Fruit fly (Drosophila melanogaster) whole organism, embryonic: Measurements from ENCODE around the gene Polr2D.

Experiments used
- Abd-B ChIP-seq: fragments of 200-800 bp; sonication (Bioruptor generic); optimal IDR thresholded peaks from 2 replicates; lab custom pipeline; 2018; ENCODE audit warnings: missing biosample characterization, mild to moderate bottlenecking, missing genetic modification characterization, moderate library complexity
- Adf1 ChIP-seq: fragments of 200-800 bp; sonication (Bioruptor generic); IDR thresholded peaks from 2 replicates; pipeline ENCODE4 v1.3.6; 2022; ENCODE audit warnings: missing biosample characterization, missing genetic modification characterization
- Aef1 ChIP-seq: fragments of 200-800 bp; sonication (Bioruptor generic); IDR thresholded peaks from 3 replicates; pipeline ENCODE4 v1.3.6; 2022; ENCODE audit warnings: missing biosample characterization, missing genetic modification characterization
- Antp ChIP-seq: fragments of 200-800 bp; sonication (Bioruptor generic); optimal IDR thresholded peaks from 3 replicates; lab custom pipeline; 2016; ENCODE audit warnings: missing biosample characterization, missing genetic modification characterization
- B-H2 ChIP-seq: fragments of 200-800 bp; sonication (Bioruptor generic); optimal IDR thresholded peaks from 2 replicates; lab custom pipeline; 2018; ENCODE audit warnings: missing biosample characterization, mild to moderate bottlenecking, missing genetic modification characterization
- CG12155 ChIP-seq: fragments of 200-800 bp; sonication (Bioruptor generic); optimal IDR thresholded peaks from 3 replicates; lab custom pipeline; 2016; ENCODE audit warnings: missing biosample characterization, missing genetic modification characterization
- CG1233 ChIP-seq: fragments of 200-800 bp; sonication (Bioruptor generic); optimal IDR thresholded peaks from 4 replicates; lab custom pipeline; 2018; ENCODE audit warnings: missing biosample characterization, mild to moderate bottlenecking, missing genetic modification characterization
- CG13775 ChIP-seq: fragments of 200-800 bp; sonication (Bioruptor generic); optimal IDR thresholded peaks from 3 replicates; lab custom pipeline; 2017; ENCODE audit warnings: missing biosample characterization, mild to moderate bottlenecking, missing genetic modification characterization
- CG17829 ChIP-seq: fragments of 200-800 bp; optimal IDR thresholded peaks from 2 replicates; lab custom pipeline; 2019; ENCODE audit warnings: missing biosample characterization, mild to moderate bottlenecking, missing genetic modification characterization, moderate library complexity
- CG18764 ChIP-seq: fragments of 200-800 bp; sonication (Bioruptor generic); optimal IDR thresholded peaks from 3 replicates; lab custom pipeline; 2016; ENCODE audit warnings: missing biosample characterization, missing genetic modification characterization
- CG2875 ChIP-seq: fragments of 200-800 bp; sonication (Bioruptor generic); optimal IDR thresholded peaks from 2 replicates; lab custom pipeline; 2017; ENCODE audit warnings: missing biosample characterization, mild to moderate bottlenecking, missing genetic modification characterization, missing genetic modification reagents
- CG31224 ChIP-seq: fragments of 200-800 bp; sonication (Bioruptor generic); IDR thresholded peaks from 2 replicates; pipeline ENCODE4 v1.3.6; 2022; ENCODE audit warnings: missing biosample characterization, missing genetic modification characterization
- CG31441 ChIP-seq: fragments of 200-800 bp; sonication (Bioruptor generic); IDR thresholded peaks from 2 replicates; pipeline ENCODE4 v1.3.6; 2022; ENCODE audit warnings: missing biosample characterization, missing genetic modification characterization
- CG3281 ChIP-seq: fragments of 200-800 bp; sonication (Bioruptor generic); optimal IDR thresholded peaks from 3 replicates; lab custom pipeline; 2017; ENCODE audit warnings: missing biosample characterization, mild to moderate bottlenecking, missing genetic modification characterization
- CG34422 ChIP-seq: fragments of 200-800 bp; sonication (Bioruptor generic); IDR thresholded peaks from 3 replicates; pipeline ENCODE4 v1.3.6; 2022; ENCODE audit warnings: missing biosample characterization, missing genetic modification characterization
- CG4360 ChIP-seq: fragments of 200-800 bp; sonication (Bioruptor generic); IDR thresholded peaks from 2 replicates; pipeline ENCODE4 v1.3.6; 2022; ENCODE audit warnings: missing biosample characterization, missing genetic modification characterization
- CG43689 ChIP-seq: fragments of 200-800 bp; sonication (Bioruptor generic); IDR thresholded peaks from 2 replicates; pipeline ENCODE4 v1.3.6; 2022; ENCODE audit warnings: missing biosample characterization, missing genetic modification characterization
- CG5953 ChIP-seq: fragments of 200-800 bp; sonication (Bioruptor generic); IDR thresholded peaks from 2 replicates; pipeline ENCODE4 v1.3.6; 2022; ENCODE audit warnings: missing biosample characterization, missing genetic modification characterization
- CG6813 ChIP-seq: fragments of 200-800 bp; sonication (Bioruptor generic); optimal IDR thresholded peaks from 2 replicates; lab custom pipeline; 2017; ENCODE audit warnings: missing biosample characterization, missing genetic modification characterization, mild to moderate bottlenecking, moderate library complexity, missing genetic modification reagents
- CTCF ChIP-seq: fragments of 200-800 bp; sonication (Bioruptor generic); optimal IDR thresholded peaks from 2 replicates; lab custom pipeline; 2017; ENCODE audit warnings: missing biosample characterization, mild to moderate bottlenecking, missing genetic modification characterization, moderate library complexity
- D ChIP-seq, 2 experiments: fragments of 200-800 bp in 1 of 2; fragments of >200 bp in 1 of 2; sonication (Bioruptor generic) in 1 of 2; optimal IDR thresholded peaks; 2 replicates in 1 of 2; 3 replicates in 1 of 2; lab custom pipeline; 2017; ENCODE audit warnings: mild to moderate bottlenecking in 1 of 2, missing biosample characterization in 1 of 2, missing genetic modification characterization in 1 of 2, missing genetic modification reagents in 1 of 2
- Deaf1 ChIP-seq: fragments of 200-800 bp; optimal IDR thresholded peaks from 3 replicates; lab custom pipeline; 2019; ENCODE audit warnings: missing biosample characterization, mild to moderate bottlenecking, missing genetic modification characterization, moderate library complexity
- Fer2 ChIP-seq: fragments of 200-800 bp; sonication (Bioruptor generic); optimal IDR thresholded peaks from 2 replicates; lab custom pipeline; 2018; ENCODE audit warnings: missing biosample characterization, mild to moderate bottlenecking, missing genetic modification characterization, moderate library complexity
- HHEX ChIP-seq: fragments of 200-800 bp; sonication (Bioruptor generic); optimal IDR thresholded peaks from 3 replicates; lab custom pipeline; 2017; ENCODE audit warnings: missing biosample characterization, mild to moderate bottlenecking, missing genetic modification characterization, missing genetic modification reagents
- HmgZ ChIP-seq: fragments of 200-800 bp; sonication (Bioruptor generic); optimal IDR thresholded peaks from 2 replicates; lab custom pipeline; 2018; ENCODE audit warnings: missing biosample characterization, mild to moderate bottlenecking, missing genetic modification characterization
- Hsf ChIP-seq: fragments of 200-800 bp; sonication (Bioruptor generic); optimal IDR thresholded peaks from 3 replicates; lab custom pipeline; 2016; ENCODE audit warnings: missing biosample characterization, missing genetic modification characterization
- Jarid2 ChIP-seq: fragments of 200-800 bp; sonication (Bioruptor generic); optimal IDR thresholded peaks from 3 replicates; lab custom pipeline; 2017; ENCODE audit warnings: mild to moderate bottlenecking, missing biosample characterization, missing genetic modification reagents, missing genetic modification characterization
- MBD-R2 ChIP-seq: fragments of 200-800 bp; sonication (Bioruptor generic); IDR thresholded peaks from 2 replicates; pipeline ENCODE4 v1.3.6; 2022; ENCODE audit warnings: missing biosample characterization, missing genetic modification characterization
- Mes4 ChIP-seq: fragments of 200-800 bp; sonication (Bioruptor generic); optimal IDR thresholded peaks from 2 replicates; lab custom pipeline; 2016; ENCODE audit warnings: missing biosample characterization, missing genetic modification characterization
- Optix ChIP-seq: fragments of 200-800 bp; sonication (Bioruptor generic); IDR thresholded peaks from 3 replicates; pipeline ENCODE4 v1.3.6; 2022; ENCODE audit warnings: missing biosample characterization, missing genetic modification characterization
- Taf1 ChIP-seq: fragments of 200-800 bp; sonication (Bioruptor generic); IDR thresholded peaks from 2 replicates; pipeline ENCODE4 v1.3.6; 2022; ENCODE audit warnings: missing biosample characterization, missing genetic modification characterization
- Xrp1 ChIP-seq: fragments of 200-800 bp; sonication (Bioruptor generic); IDR thresholded peaks from 2 replicates; pipeline ENCODE4 v1.3.6; 2022; ENCODE audit warnings: missing biosample characterization, missing genetic modification characterization
- abd-A ChIP-seq: fragments of 200-800 bp; sonication (Bioruptor generic); optimal IDR thresholded peaks from 3 replicates; lab custom pipeline; 2019; ENCODE audit warnings: missing biosample characterization, mild to moderate bottlenecking, missing genetic modification characterization, moderate library complexity
- dati ChIP-seq: fragments of 200-800 bp; sonication (Bioruptor generic); IDR thresholded peaks from 2 replicates; pipeline ENCODE4 v1.3.6; 2022; ENCODE audit warnings: missing biosample characterization, missing genetic modification characterization
- dm ChIP-seq: fragments of 200-800 bp; sonication (Bioruptor generic); optimal IDR thresholded peaks from 3 replicates; lab custom pipeline; 2016; ENCODE audit warnings: missing biosample characterization, missing genetic modification characterization
- fd96Cb ChIP-seq: fragments of 200-800 bp; sonication (Bioruptor generic); optimal IDR thresholded peaks from 2 replicates; lab custom pipeline; 2018; ENCODE audit warnings: missing biosample characterization, mild to moderate bottlenecking, missing genetic modification characterization, moderate library complexity
- fu2 ChIP-seq: fragments of 200-800 bp; sonication (Bioruptor generic); optimal IDR thresholded peaks from 2 replicates; lab custom pipeline; 2016; ENCODE audit warnings: missing biosample characterization, missing genetic modification characterization
- gro ChIP-seq: fragments of 200-800 bp; sonication (Bioruptor generic); optimal IDR thresholded peaks from 2 replicates; lab custom pipeline; 2016; ENCODE audit warnings: missing biosample characterization, missing genetic modification characterization
- gsb-n ChIP-seq: fragments of 200-800 bp; sonication (Bioruptor generic); optimal IDR thresholded peaks from 3 replicates; lab custom pipeline; 2018; ENCODE audit warnings: missing biosample characterization, mild to moderate bottlenecking, missing genetic modification characterization
- hb ChIP-seq: fragments of 200-800 bp; sonication (Bioruptor generic); IDR thresholded peaks from 3 replicates; pipeline ENCODE4 v1.3.6; 2022; ENCODE audit warnings: missing biosample characterization, missing genetic modification characterization; ENCODE audit not compliant: partially characterized antibody
- hkb ChIP-seq, 2 experiments: fragments of 200-800 bp in 1 of 2; fragments of >200 bp in 1 of 2; sonication (Bioruptor generic) in 1 of 2; IDR thresholded peaks in 1 of 2; optimal IDR thresholded peaks in 1 of 2; 2 replicates each; pipeline versions ENCODE4 v1.3.6 to Lab custom; 2017 to 2022; ENCODE audit warnings: missing biosample characterization in 1 of 2, missing genetic modification characterization in 1 of 2
- insv ChIP-seq, 2 experiments: fragments of 200-800 bp; sonication (Bioruptor generic); optimal IDR thresholded peaks; 3 replicates each; lab custom pipeline; 2016 to 2018; ENCODE audit warnings: missing biosample characterization in 2 of 2, missing genetic modification characterization in 2 of 2
- klu ChIP-seq: fragments of 200-800 bp; sonication (Bioruptor generic); IDR thresholded peaks from 2 replicates; pipeline ENCODE4 v1.3.6; 2022; ENCODE audit warnings: missing biosample characterization, missing genetic modification characterization
- lov ChIP-seq, 2 experiments: fragments of 200-800 bp in 1 of 2; fragments of >200 bp in 1 of 2; sonication (Bioruptor generic) in 1 of 2; IDR thresholded peaks in 1 of 2; optimal IDR thresholded peaks in 1 of 2; 2 replicates in 1 of 2; 3 replicates in 1 of 2; pipeline versions ENCODE4 v1.3.6 to Lab custom; 2017 to 2022; ENCODE audit warnings: missing biosample characterization in 1 of 2, missing genetic modification characterization in 1 of 2
- mirr ChIP-seq: fragments of 200-800 bp; sonication (Bioruptor generic); optimal IDR thresholded peaks from 3 replicates; lab custom pipeline; 2018; ENCODE audit warnings: missing biosample characterization, mild to moderate bottlenecking, missing genetic modification characterization
- nerfin-2 ChIP-seq: fragments of 200-800 bp; sonication (Bioruptor generic); IDR thresholded peaks from 2 replicates; pipeline ENCODE4 v1.3.6; 2022; ENCODE audit warnings: missing biosample characterization, missing genetic modification characterization; ENCODE audit not compliant: partially characterized antibody
- sens-2 ChIP-seq: fragments of 200-800 bp; sonication (Bioruptor generic); IDR thresholded peaks from 2 replicates; pipeline ENCODE4 v1.3.6; 2022; ENCODE audit warnings: missing biosample characterization, missing genetic modification characterization
- seq ChIP-seq: fragments of 200-800 bp; sonication (Bioruptor generic); IDR thresholded peaks from 2 replicates; pipeline ENCODE4 v1.3.6; 2022; ENCODE audit warnings: missing biosample characterization, missing genetic modification characterization
- sima ChIP-seq: fragments of 200-800 bp; sonication (Bioruptor generic); optimal IDR thresholded peaks from 2 replicates; lab custom pipeline; 2016; ENCODE audit warnings: missing biosample characterization, missing genetic modification characterization
- tna ChIP-seq: fragments of 200-800 bp; sonication (Bioruptor generic); IDR thresholded peaks from 2 replicates; pipeline ENCODE4 v1.3.6; 2022; ENCODE audit warnings: missing biosample characterization, missing genetic modification characterization; ENCODE audit not compliant: partially characterized antibody
- wor ChIP-seq: fragments of 200-800 bp; sonication (Bioruptor generic); IDR thresholded peaks from 2 replicates; pipeline ENCODE4 v1.3.6; 2022; ENCODE audit warnings: missing biosample characterization, missing genetic modification characterization

The Polr2D gene

dm6 chr3R:18215300-18215699 is 40.0 kb downstream of the Polr2D start (continued):
- TF ChIP-seq Abd-B (GFP tag; lab: Kevin White, UChicago): peak; percentile 17
- TF ChIP-seq fd96Cb (tag; lab: Kevin White, UChicago): peak; percentile 3
- TF ChIP-seq nerfin-2: no peak
- TF ChIP-seq HmgZ (tag; lab: Kevin White, UChicago): peak; percentile 46
- TF ChIP-seq CG5953: no peak
- no peak for TF ChIP-seq klu (GFP tag; lab: Robert Waterston, UW)
- no peak for TF ChIP-seq Fer2 (tag; lab: Kevin White, UChicago)
- no peak for TF ChIP-seq CG6813
- TF ChIP-seq CG13775 (GFP tag; lab: Kevin White, UChicago): peak; percentile 31
- TF ChIP-seq seq (GFP tag; lab: Robert Waterston, UW): no peak
- no peak for TF ChIP-seq Mes4 (GFP tag; lab: Kevin White, UChicago)
- TF ChIP-seq CTCF (GFP tag; lab: Kevin White, UChicago): no peak
- no peak for TF ChIP-seq CG4360
- TF ChIP-seq wor (GFP tag; lab: Robert Waterston, UW): no peak
- no peak for TF ChIP-seq CG17829 (tag; lab: Kevin White, UChicago)
- no peak for TF ChIP-seq HHEX
- TF ChIP-seq hkb (optimal IDR thresholded peaks at IDR 0.05; lab: Kevin White, UChicago): no peak
- no peak for TF ChIP-seq hkb (GFP tag; IDR thresholded peaks at IDR 0.05; lab: Robert Waterston, UW)
- no peak for TF ChIP-seq CG1233
- no peak for TF ChIP-seq mirr
- TF ChIP-seq abd-A (tag; lab: Kevin White, UChicago): no peak
- no peak for TF ChIP-seq D (optimal IDR thresholded peaks at IDR 0.05; lab: Kevin White, UChicago)
- TF ChIP-seq D (GFP tag; optimal IDR thresholded peaks at IDR 0.05; lab: Kevin White, UChicago): no peak
- no peak for TF ChIP-seq Deaf1
- peak; percentile 33 for TF ChIP-seq fu2
- TF ChIP-seq CG3281 (GFP tag; lab: Kevin White, UChicago): no peak
- peak; percentile 66 for TF ChIP-seq Hsf (GFP tag; lab: Kevin White, UChicago)
- no peak for TF ChIP-seq Adf1 (GFP tag; lab: Robert Waterston, UW)
- peak; percentile 41 for TF ChIP-seq CG12155 (GFP tag; lab: Kevin White, UChicago)
- TF ChIP-seq Antp: no peak
- TF ChIP-seq sens-2 (GFP tag; lab: Robert Waterston, UW): no peak
- TF ChIP-seq gsb-n (tag; lab: Kevin White, UChicago): no peak
- TF ChIP-seq CG31224 (GFP tag; lab: Robert Waterston, UW): no peak
- no peak for TF ChIP-seq CG2875
- no peak for TF ChIP-seq gro (GFP tag; lab: Kevin White, UChicago)
- no peak for TF ChIP-seq CG43689 (GFP tag; lab: Robert Waterston, UW)
- no peak for TF ChIP-seq insv (GFP tag; optimal IDR thresholded peaks at IDR 0.05; lab: Kevin White, UChicago)
- TF ChIP-seq dm (GFP tag; lab: Kevin White, UChicago): no peak
- no peak for TF ChIP-seq dati
- no peak for TF ChIP-seq B-H2 (GFP tag; lab: Kevin White, UChicago)
- TF ChIP-seq CG34422 (GFP tag; lab: Robert Waterston, UW): no peak
- no peak for TF ChIP-seq sima (GFP tag; lab: Kevin White, UChicago)
- no peak for TF ChIP-seq Taf1
- TF ChIP-seq tna (GFP tag; lab: Robert Waterston, UW): peak; percentile 14; the same call in 1 of the 2 replicates
- TF ChIP-seq Jarid2 (GFP tag; lab: Kevin White, UChicago): no peak
- TF ChIP-seq Aef1 (GFP tag; lab: Robert Waterston, UW): no peak; the same call in 2 of the 3 replicates
- no peak for TF ChIP-seq lov (optimal IDR thresholded peaks at IDR 0.05; lab: Kevin White, UChicago)
- no peak for TF ChIP-seq lov (GFP tag; IDR thresholded peaks at IDR 0.05; lab: Robert Waterston, UW)
- no peak for TF ChIP-seq Optix (GFP tag; lab: Robert Waterston, UW)
- no peak; the same call in 1 of the 3 replicates for TF ChIP-seq hb (GFP tag; lab: Robert Waterston, UW)
- peak; percentile 57 for TF ChIP-seq MBD-R2 (GFP tag; lab: Robert Waterston, UW)
- TF ChIP-seq CG18764 (GFP tag; lab: Kevin White, UChicago): peak; percentile 1
- TF ChIP-seq CG31441: no peak
- no peak for TF ChIP-seq Xrp1
